Worm (Caenorhabditis elegans) whole organism, mixed stage, embryonic: ENCODE data around the gene Y54E2A.7.

Experiments used
- bed-3 ChIP-seq: fragments of 200-800 bp; sonication (Bioruptor generic); optimal IDR thresholded peaks from 3 replicates; lab custom pipeline; 2018; ENCODE audit warnings: mild to moderate bottlenecking, missing genetic modification characterization, moderate library complexity, missing compliant biosample characterization
- blmp-1 ChIP-seq: fragments of 150-350 bp; optimal IDR thresholded peaks from 2 replicates; lab custom pipeline; 2014; ENCODE audit warnings: missing biosample characterization, missing genetic modification characterization
- ces-1 ChIP-seq: fragments of 150-350 bp; optimal IDR thresholded peaks from 2 replicates; lab custom pipeline; 2014; ENCODE audit warnings: missing biosample characterization, missing genetic modification reagents, missing genetic modification characterization
- lin-13 ChIP-seq: fragments of 150-350 bp; optimal IDR thresholded peaks from 2 replicates; lab custom pipeline; 2014; ENCODE audit warnings: missing biosample characterization, missing genetic modification characterization
- lsy-2 ChIP-seq: fragments of 150-350 bp; optimal IDR thresholded peaks from 2 replicates; lab custom pipeline; 2014; ENCODE audit warnings: missing biosample characterization, missing genetic modification characterization
- mab-5 ChIP-seq: fragments of 150-350 bp; optimal IDR thresholded peaks from 2 replicates; lab custom pipeline; 2014; ENCODE audit warnings: missing biosample characterization, missing genetic modification characterization
- mep-1 ChIP-seq: fragments of 150-350 bp; optimal IDR thresholded peaks from 2 replicates; lab custom pipeline; 2017; ENCODE audit warnings: missing biosample characterization, missing genetic modification reagents, missing genetic modification characterization, inconsistent platforms
- mls-2 ChIP-seq: sonication (generic microtip); optimal IDR thresholded peaks from 2 replicates; lab custom pipeline; 2016; ENCODE audit warnings: mild to moderate bottlenecking, missing genetic modification characterization, moderate library complexity, missing compliant biosample characterization
- nhr-28 ChIP-seq: fragments of 150-350 bp; optimal IDR thresholded peaks from 2 replicates; lab custom pipeline; 2014; ENCODE audit warnings: missing biosample characterization, missing genetic modification characterization
- pha-4 ChIP-seq: fragments of 150-350 bp; optimal IDR thresholded peaks from 2 replicates; lab custom pipeline; 2018; ENCODE audit warnings: missing biosample characterization, missing genetic modification reagents, missing genetic modification characterization
- snpc-4 ChIP-seq: fragments of 150-350 bp; optimal IDR thresholded peaks from 2 replicates; lab custom pipeline; 2014; ENCODE audit warnings: missing biosample characterization, missing genetic modification characterization
- unc-120 ChIP-seq: sonication (generic microtip); optimal IDR thresholded peaks from 2 replicates; lab custom pipeline; 2017; ENCODE audit warnings: missing genetic modification characterization, missing compliant biosample characterization; ENCODE audit not compliant: poor library complexity, severe bottlenecking
- unc-39 ChIP-seq: fragments of 150-350 bp; optimal IDR thresholded peaks from 2 replicates; lab custom pipeline; 2014; ENCODE audit warnings: missing biosample characterization, missing genetic modification characterization
- unc-62 ChIP-seq: fragments of 150-350 bp; optimal IDR thresholded peaks from 2 replicates; lab custom pipeline; 2014; ENCODE audit warnings: missing biosample characterization, missing genetic modification reagents, missing genetic modification characterization

DNA sequence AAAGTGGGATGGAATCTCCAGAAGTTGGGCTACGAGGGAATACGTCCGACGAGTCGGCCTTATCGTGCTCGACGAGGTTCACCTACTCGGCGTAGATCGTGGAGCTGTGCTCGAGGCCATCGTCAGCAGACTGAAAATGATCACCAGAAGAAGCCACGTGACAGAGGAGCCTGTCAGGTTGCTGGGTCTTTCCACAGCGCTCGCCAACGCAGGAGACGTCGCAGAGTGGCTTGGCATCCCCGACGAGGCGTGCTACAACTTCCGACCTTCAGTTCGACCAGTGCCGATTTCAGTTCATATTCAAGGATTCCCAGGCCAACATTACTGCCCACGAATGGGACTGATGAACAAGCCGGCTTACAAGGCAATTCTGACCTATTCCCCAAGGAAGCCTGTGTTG is 1.7 kb downstream of the Y54E2A.7 start:
- TF ChIP-seq snpc-4 (tag; lab: Kevin White, UChicago) (no peak), unc-62 (no peak), nhr-28 (tag; lab: Kevin White, UChicago) (no peak), mep-1 (tag; lab: Kevin White, UChicago) (no peak), blmp-1 (tag; lab: Kevin White, UChicago) (no peak), mab-5 (tag; lab: Kevin White, UChicago) (no peak), mls-2 (tag; lab: Kevin White, UChicago) (no peak), pha-4 (tag; lab: Kevin White, UChicago) (no peak), bed-3 (GFP tag; lab: Kevin White, UChicago) (no peak), ces-1 (no peak), unc-39 (no peak), lsy-2 (no peak), lin-13 (tag; lab: Kevin White, UChicago) (no peak), unc-120 (tag; lab: Kevin White, UChicago) (no peak)
